Fruit fly (Drosophila melanogaster): ENCODE results near the gene CG14052.

DNA sequence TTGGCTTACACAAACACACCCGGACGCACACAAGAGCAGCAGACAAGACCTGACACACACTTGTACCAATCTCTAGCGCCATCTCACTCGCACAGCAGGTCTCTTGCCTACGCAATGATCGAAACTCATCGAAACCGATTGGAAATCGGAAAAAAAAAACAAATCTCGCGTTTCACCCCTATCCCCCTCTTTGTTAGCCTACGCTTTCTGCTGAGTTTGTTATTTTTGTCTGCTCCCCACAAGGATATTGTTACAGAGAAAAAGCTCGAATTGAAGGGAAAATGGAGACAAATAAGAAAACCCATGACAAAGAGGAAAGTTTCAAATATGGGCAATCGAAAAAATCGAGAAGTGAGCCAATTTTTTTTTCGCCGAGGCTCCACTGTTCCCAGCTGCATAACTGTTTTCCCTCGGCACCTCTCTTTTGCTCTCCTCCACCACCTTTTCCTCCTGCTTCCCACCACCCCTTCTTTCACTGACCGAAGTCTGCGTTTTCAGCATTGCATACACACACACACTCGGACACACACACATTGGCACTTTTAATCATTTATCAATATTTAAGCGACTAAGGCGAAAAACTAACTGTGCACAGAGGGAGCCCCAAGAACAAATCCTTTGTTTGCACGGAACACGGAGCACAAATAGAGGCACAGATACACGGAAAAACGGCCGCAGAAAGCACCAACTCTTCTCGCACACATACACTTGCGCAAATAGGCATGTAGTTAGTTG, 46.4 kb downstream of the CG14052 start:
- TF ChIP-seq psq (optimal IDR thresholded peaks at IDR 0.05) (no peak), h (optimal IDR thresholded peaks at IDR 0.05) (no peak), Myc (optimal IDR thresholded peaks at IDR 0.05) (no peak), Sin3A (optimal IDR thresholded peaks at IDR 0.05) (no peak)

Data from Kc167 (cell line).